Worm (Caenorhabditis elegans) whole organism, young adult: ENCODE data around the gene srh-303.
A peak's percentile ranks its signal among the peaks of the same experiment; 100 is the strongest.
"Not testable (repeated sequence)": the region's sequence is repeated elsewhere in the genome, so short reads cannot be mapped to it uniquely, and the experiment has no call there.

Source experiments
- B0019.2 ChIP-seq: fragments of 200-800 bp; sonication (Bioruptor generic); conservative IDR thresholded peaks from 2 replicates; pipeline ENCODE4 v1.3.6; 2022; ENCODE audit warnings: missing genetic modification reagents, missing genetic modification characterization, missing compliant biosample characterization
- B0261.1 ChIP-seq: sonication (generic microtip); optimal IDR thresholded peaks from 2 replicates; lab custom pipeline; 2016; ENCODE audit warnings: mild to moderate bottlenecking, missing genetic modification characterization, moderate library complexity, missing compliant biosample characterization
- F10E7.11 ChIP-seq: sonication (generic microtip); optimal IDR thresholded peaks from 2 replicates; lab custom pipeline; 2017; ENCODE audit warnings: mild to moderate bottlenecking, missing genetic modification characterization, moderate library complexity, missing compliant biosample characterization
- F23B12.7 ChIP-seq: sonication (generic microtip); optimal IDR thresholded peaks from 2 replicates; lab custom pipeline; 2017; ENCODE audit warnings: missing genetic modification characterization, mild to moderate bottlenecking, missing compliant biosample characterization, antibody characterized with exemption, moderate library complexity; ENCODE audit not compliant: insufficient read depth
- F37B4.10 ChIP-seq: fragments of 200-800 bp; sonication (Bioruptor generic); IDR thresholded peaks from 2 replicates; pipeline ENCODE4 v1.3.6; 2022; ENCODE audit warnings: missing genetic modification characterization, missing compliant biosample characterization
- F49E8.2 ChIP-seq: sonication (generic microtip); optimal IDR thresholded peaks from 3 replicates; lab custom pipeline; 2017; ENCODE audit warnings: missing genetic modification characterization, mild to moderate bottlenecking, missing compliant biosample characterization, antibody characterized with exemption, moderate library complexity; ENCODE audit not compliant: insufficient read depth
- F55B11.4 ChIP-seq: sonication (generic microtip); optimal IDR thresholded peaks from 2 replicates; lab custom pipeline; 2016; ENCODE audit warnings: missing compliant biosample characterization, missing genetic modification characterization, borderline replicate concordance; ENCODE audit not compliant: insufficient read depth
- F57C9.4 ChIP-seq: sonication (generic microtip); optimal IDR thresholded peaks from 2 replicates; lab custom pipeline; 2017; ENCODE audit warnings: mild to moderate bottlenecking, missing genetic modification characterization, missing compliant biosample characterization
- K12H6.12 ChIP-seq: fragments of 200-800 bp; sonication (Bioruptor generic); optimal IDR thresholded peaks from 2 replicates; lab custom pipeline; 2018; ENCODE audit warnings: mild to moderate bottlenecking, missing genetic modification characterization, missing compliant biosample characterization
- T07F8.4 ChIP-seq: sonication (generic microtip); optimal IDR thresholded peaks from 2 replicates; lab custom pipeline; 2016; ENCODE audit warnings: mild to moderate bottlenecking, missing genetic modification characterization, moderate library complexity, missing compliant biosample characterization
- Y53G8AR.9 ChIP-seq: fragments of 200-800 bp; sonication (Bioruptor generic); conservative IDR thresholded peaks from 2 replicates; pipeline ENCODE4 v1.3.6; 2022; ENCODE audit warnings: missing genetic modification reagents, missing genetic modification characterization, missing compliant biosample characterization
- Y56A3A.18 ChIP-seq: fragments of 200-800 bp; sonication (Bioruptor generic); IDR thresholded peaks from 2 replicates; pipeline ENCODE4 v1.3.6; 2022; ENCODE audit warnings: missing genetic modification reagents, missing genetic modification characterization, missing compliant biosample characterization
- akir-1 ChIP-seq: fragments of 200-800 bp; sonication (Bioruptor generic); optimal IDR thresholded peaks from 2 replicates; lab custom pipeline; 2018; ENCODE audit warnings: mild to moderate bottlenecking, missing genetic modification characterization, moderate library complexity, missing compliant biosample characterization
- atf-7 ChIP-seq: sonication (generic microtip); optimal IDR thresholded peaks from 2 replicates; lab custom pipeline; 2017; ENCODE audit warnings: mild to moderate bottlenecking, missing genetic modification characterization, missing compliant biosample characterization
- athp-1 ChIP-seq: sonication (generic microtip); optimal IDR thresholded peaks from 2 replicates; lab custom pipeline; 2017; ENCODE audit warnings: mild to moderate bottlenecking, missing genetic modification characterization, missing compliant biosample characterization
- attf-3 ChIP-seq: fragments of 200-800 bp; sonication (Bioruptor generic); conservative IDR thresholded peaks from 2 replicates; pipeline ENCODE4 v1.3.6; 2022; ENCODE audit warnings: missing genetic modification reagents, missing genetic modification characterization, missing compliant biosample characterization
- attf-5 ChIP-seq: fragments of 200-800 bp; sonication (Bioruptor generic); optimal IDR thresholded peaks from 2 replicates; lab custom pipeline; 2018; ENCODE audit warnings: mild to moderate bottlenecking, missing genetic modification characterization, missing compliant biosample characterization
- attf-6 ChIP-seq: fragments of 200-800 bp; sonication (Bioruptor generic); IDR thresholded peaks from 2 replicates; pipeline ENCODE4 v1.3.6; 2022; ENCODE audit warnings: missing genetic modification reagents, missing genetic modification characterization, missing compliant biosample characterization
- cebp-1 ChIP-seq, 2 experiments: fragments of 200-800 bp in 1 of 2; sonication (Bioruptor generic) in 1 of 2; sonication (generic microtip) in 1 of 2; IDR thresholded peaks in 1 of 2; optimal IDR thresholded peaks in 1 of 2; 2 replicates each; pipeline versions ENCODE4 v1.3.6 to Lab custom; 2017 to 2022; ENCODE audit warnings: missing compliant biosample characterization in 2 of 2, missing genetic modification characterization in 2 of 2, mild to moderate bottlenecking in 1 of 2, missing genetic modification reagents in 1 of 2, moderate library complexity in 1 of 2
- ceh-58 ChIP-seq: fragments of 200-800 bp; sonication (Bioruptor generic); IDR thresholded peaks from 2 replicates; pipeline ENCODE4 v1.3.6; 2022; ENCODE audit warnings: missing genetic modification characterization, missing compliant biosample characterization
- dox-1 ChIP-seq: fragments of 200-800 bp; sonication (Bioruptor generic); IDR thresholded peaks from 2 replicates; pipeline ENCODE4 v1.3.6; 2022; ENCODE audit warnings: missing genetic modification reagents, missing genetic modification characterization, missing compliant biosample characterization
- fkh-3 ChIP-seq: sonication (generic microtip); optimal IDR thresholded peaks from 2 replicates; lab custom pipeline; 2016; ENCODE audit warnings: mild to moderate bottlenecking, missing genetic modification characterization, missing compliant biosample characterization
- him-1 ChIP-seq: sonication (generic microtip); optimal IDR thresholded peaks from 2 replicates; lab custom pipeline; 2016; ENCODE audit warnings: missing genotype, missing genetic modification reagents, missing genetic modification characterization, missing compliant biosample characterization
- hlh-12 ChIP-seq: sonication (generic microtip); optimal IDR thresholded peaks from 2 replicates; lab custom pipeline; 2016; ENCODE audit warnings: missing genetic modification characterization, missing compliant biosample characterization
- hmg-1.2 ChIP-seq: fragments of 200-800 bp; sonication (Bioruptor generic); IDR thresholded peaks from 2 replicates; pipeline ENCODE4 v1.3.6; 2022; ENCODE audit warnings: missing genetic modification reagents, missing genetic modification characterization, missing compliant biosample characterization
- hsf-1 ChIP-seq: fragments of 200-800 bp; sonication (Bioruptor generic); IDR thresholded peaks from 2 replicates; pipeline ENCODE4 v1.3.6; 2022; ENCODE audit warnings: missing genetic modification reagents, missing genetic modification characterization, missing compliant biosample characterization
- lin-35 ChIP-seq, 3 experiments: fragments of 150-350 bp in 2 of 3; sonication (generic microtip) in 1 of 3; optimal IDR thresholded peaks; 2 replicates each; lab custom pipeline; 2014 to 2018; ENCODE audit warnings: missing biosample characterization in 3 of 3, missing genetic modification characterization in 3 of 3, missing genetic modification reagents in 3 of 3
- lin-40 ChIP-seq: sonication (generic microtip); optimal IDR thresholded peaks from 2 replicates; lab custom pipeline; 2016; ENCODE audit warnings: missing genetic modification characterization, mild to moderate bottlenecking, missing compliant biosample characterization, missing genotype, missing genetic modification reagents
- lin-54 ChIP-seq: fragments of 200-800 bp; sonication (Bioruptor generic); optimal IDR thresholded peaks from 2 replicates; lab custom pipeline; 2018; ENCODE audit warnings: mild to moderate bottlenecking, missing genetic modification characterization, missing compliant biosample characterization
- madf-6 ChIP-seq: fragments of 200-800 bp; sonication (Bioruptor generic); IDR thresholded peaks from 2 replicates; pipeline ENCODE4 v1.3.6; 2022; ENCODE audit warnings: missing genetic modification reagents, missing genetic modification characterization, missing compliant biosample characterization
- mcd-1 ChIP-seq: fragments of 200-800 bp; sonication (Bioruptor generic); IDR thresholded peaks from 2 replicates; pipeline ENCODE4 v1.3.6; 2022; ENCODE audit warnings: missing genetic modification reagents, missing genetic modification characterization, missing compliant biosample characterization
- mel-28 ChIP-seq: sonication (generic microtip); optimal IDR thresholded peaks from 2 replicates; lab custom pipeline; 2016; ENCODE audit warnings: borderline replicate concordance, mild to moderate bottlenecking, missing genetic modification characterization, missing compliant biosample characterization
- mes-4 ChIP-seq: sonication (generic microtip); optimal IDR thresholded peaks from 2 replicates; lab custom pipeline; 2016; ENCODE audit warnings: missing genotype, missing genetic modification characterization, missing compliant biosample characterization
- nfyb-1 ChIP-seq: fragments of 200-800 bp; sonication (Bioruptor generic); IDR thresholded peaks from 2 replicates; pipeline ENCODE4 v1.3.6; 2022; ENCODE audit warnings: missing genetic modification reagents, missing genetic modification characterization, missing compliant biosample characterization
- nhr-179 ChIP-seq: sonication (generic microtip); optimal IDR thresholded peaks from 2 replicates; lab custom pipeline; 2016; ENCODE audit warnings: mild to moderate bottlenecking, missing genetic modification characterization, missing compliant biosample characterization
- pha-4 ChIP-seq: fragments of 150-350 bp; sonication (generic microtip); optimal IDR thresholded peaks from 2 replicates; lab custom pipeline; 2014; ENCODE audit warnings: missing biosample characterization, missing genetic modification reagents, missing genetic modification characterization
- rec-8 ChIP-seq, 2 experiments: sonication (generic microtip); optimal IDR thresholded peaks; 2 replicates each; lab custom pipeline; 2016; ENCODE audit warnings: mild to moderate bottlenecking in 2 of 2, missing genetic modification characterization in 2 of 2, missing genetic modification reagents in 2 of 2, missing genotype in 2 of 2, missing biosample characterization in 1 of 2, missing compliant biosample characterization in 1 of 2, moderate library complexity in 1 of 2
- rpc-1 ChIP-seq, 2 experiments: fragments of 150-350 bp in 1 of 2; sonication (generic microtip) in 1 of 2; optimal IDR thresholded peaks; 2 replicates each; lab custom pipeline; 2014 to 2018; ENCODE audit warnings: missing biosample characterization in 1 of 2, missing genetic modification characterization in 1 of 2, missing genetic modification reagents in 1 of 2, missing genotype in 1 of 2
- snpc-1.3 ChIP-seq: sonication (generic microtip); optimal IDR thresholded peaks from 2 replicates; lab custom pipeline; 2017; ENCODE audit warnings: missing genetic modification characterization, mild to moderate bottlenecking, missing compliant biosample characterization, antibody characterized with exemption, moderate library complexity, missing genotype, missing genetic modification reagents; ENCODE audit not compliant: insufficient read depth
- snpc-3.4 ChIP-seq: sonication (generic microtip); optimal IDR thresholded peaks from 2 replicates; lab custom pipeline; 2017; ENCODE audit warnings: missing genetic modification characterization, mild to moderate bottlenecking, missing compliant biosample characterization, antibody characterized with exemption, moderate library complexity, missing genotype, missing genetic modification reagents
- snpc-4 ChIP-seq, 5 experiments: fragments of 150-350 bp in 1 of 5; sonication (generic microtip) in 4 of 5; optimal IDR thresholded peaks; 2 replicates each; lab custom pipeline; 2014 to 2018; ENCODE audit warnings: missing genetic modification characterization in 5 of 5, missing biosample characterization in 3 of 5, antibody characterized with exemption in 2 of 5, mild to moderate bottlenecking in 2 of 5, missing compliant biosample characterization in 2 of 5, missing genotype in 2 of 5, moderate library complexity in 2 of 5, missing genetic modification reagents in 1 of 5
- zim-3 ChIP-seq: sonication (generic microtip); optimal IDR thresholded peaks from 2 replicates; lab custom pipeline; 2017; ENCODE audit warnings: mild to moderate bottlenecking, missing genetic modification characterization, moderate library complexity, missing compliant biosample characterization
- ztf-18 ChIP-seq: sonication (generic microtip); optimal IDR thresholded peaks from 2 replicates; lab custom pipeline; 2016; ENCODE audit warnings: missing genotype, mild to moderate bottlenecking, missing genetic modification characterization, missing compliant biosample characterization

The srh-303 gene

ce11 chrV:17865309-17865708, 33.9 kb downstream of the srh-303 start, which contains the start of gene Y59A8A.8:
Gene Y59A8A.8, plus strand, starts transcription at chrV:17865609.
- TF ChIP-seq pha-4 (tag; lab: Kevin White, UChicago); rpc-1 (optimal IDR thresholded peaks at IDR 0.05; lab: Kevin White, UChicago); rpc-1 (tag; optimal IDR thresholded peaks at IDR 0.05; lab: Kevin White, UChicago); him-1 (tag; lab: Kevin White, UChicago): not testable (repeated sequence)
- TF ChIP-seq, all 124 proteins: peak for 0; not testable (repeated sequence) for 124

ce11 chrV:17870569-17870968, 39.1 kb downstream of the srh-303 start, which contains the start of gene csn-1:
Gene csn-1, minus strand, starts transcription at chrV:17870651.
- TF ChIP-seq F55B11.4 (tag; lab: Kevin White, UChicago): no peak
- no peak for TF ChIP-seq F37B4.10 (GFP tag; lab: Robert Waterston, UW)
- TF ChIP-seq attf-3: no peak
- TF ChIP-seq attf-6 (GFP tag; lab: Robert Waterston, UW): 0 out of 2 replicates have a peak, but pooled peaks have one; percentile 20
- TF ChIP-seq ceh-58 (GFP tag; lab: Robert Waterston, UW): no peak
- TF ChIP-seq cebp-1 (GFP tag; IDR thresholded peaks at IDR 0.05; lab: Robert Waterston, UW): no peak
- TF ChIP-seq cebp-1 (tag; optimal IDR thresholded peaks at IDR 0.05; lab: Kevin White, UChicago): no peak
- TF ChIP-seq atf-7 (tag; lab: Kevin White, UChicago): no peak
- no peak for TF ChIP-seq attf-5 (GFP tag; lab: Kevin White, UChicago)
- no peak for TF ChIP-seq athp-1 (tag; lab: Kevin White, UChicago)
- TF ChIP-seq hmg-1.2: peak; percentile 94
- TF ChIP-seq snpc-4 (GFP tag; optimal IDR thresholded peaks at IDR 0.05; lab: Kevin White, UChicago): no peak
- TF ChIP-seq snpc-4 (tag; optimal IDR thresholded peaks at IDR 0.05; lab: Kevin White, UChicago): peak in 1 of 4 experiments; percentile 34
- no peak for TF ChIP-seq akir-1 (GFP tag; lab: Kevin White, UChicago)
- TF ChIP-seq mcd-1 (GFP tag; lab: Robert Waterston, UW): peak; percentile 92
- TF ChIP-seq rpc-1 (optimal IDR thresholded peaks at IDR 0.05; lab: Kevin White, UChicago): no peak
- no peak for TF ChIP-seq rpc-1 (tag; optimal IDR thresholded peaks at IDR 0.05; lab: Kevin White, UChicago)
- no peak for TF ChIP-seq lin-35 (GFP tag; optimal IDR thresholded peaks at IDR 0.05; lab: Kevin White, UChicago)
- TF ChIP-seq nhr-179: no peak
- no peak for TF ChIP-seq zim-3
- no peak for TF ChIP-seq fkh-3 (tag; lab: Kevin White, UChicago)
- TF ChIP-seq lin-54 (GFP tag; lab: Kevin White, UChicago): peak; percentile 28
- no peak for TF ChIP-seq hlh-12 (tag; lab: Kevin White, UChicago)
- no peak for TF ChIP-seq F57C9.4 (tag; lab: Kevin White, UChicago)
- TF ChIP-seq lin-40 (tag; lab: Kevin White, UChicago): no peak
- peak; percentile 39 for TF ChIP-seq snpc-3.4 (tag; lab: Kevin White, UChicago)
- no peak for TF ChIP-seq Y53G8AR.9 (GFP tag; lab: Robert Waterston, UW)
- TF ChIP-seq T07F8.4 (tag; lab: Kevin White, UChicago): no peak
- no peak for TF ChIP-seq B0019.2 (GFP tag; lab: Robert Waterston, UW)
- TF ChIP-seq mes-4 (tag; lab: Kevin White, UChicago): no peak
- TF ChIP-seq ztf-18 (tag; lab: Kevin White, UChicago): no peak
- TF ChIP-seq F49E8.2: no peak
- TF ChIP-seq B0261.1: no peak
- TF ChIP-seq F10E7.11: no peak
- TF ChIP-seq rec-8 (tag; optimal IDR thresholded peaks at IDR 0.05; lab: Kevin White, UChicago): no peak
- TF ChIP-seq F23B12.7: no peak
- no peak for TF ChIP-seq hsf-1 (GFP tag; lab: Robert Waterston, UW)
- TF ChIP-seq mel-28 (tag; lab: Kevin White, UChicago): no peak
- TF ChIP-seq snpc-1.3 (tag; lab: Kevin White, UChicago): no peak
- TF ChIP-seq K12H6.12: no peak
- no peak for TF ChIP-seq dox-1
- no peak for TF ChIP-seq nfyb-1
- TF ChIP-seq madf-6 (GFP tag; lab: Robert Waterston, UW): peak; percentile 45; the same call in 1 of the 2 replicates
- TF ChIP-seq Y56A3A.18 (GFP tag; lab: Robert Waterston, UW): no peak
